Worm (Caenorhabditis elegans): Measurements from ENCODE around the gene K09E2.1.
A peak's percentile ranks its signal among the peaks of the same experiment; 100 is the strongest.

Gene K09E2.1

DNA sequence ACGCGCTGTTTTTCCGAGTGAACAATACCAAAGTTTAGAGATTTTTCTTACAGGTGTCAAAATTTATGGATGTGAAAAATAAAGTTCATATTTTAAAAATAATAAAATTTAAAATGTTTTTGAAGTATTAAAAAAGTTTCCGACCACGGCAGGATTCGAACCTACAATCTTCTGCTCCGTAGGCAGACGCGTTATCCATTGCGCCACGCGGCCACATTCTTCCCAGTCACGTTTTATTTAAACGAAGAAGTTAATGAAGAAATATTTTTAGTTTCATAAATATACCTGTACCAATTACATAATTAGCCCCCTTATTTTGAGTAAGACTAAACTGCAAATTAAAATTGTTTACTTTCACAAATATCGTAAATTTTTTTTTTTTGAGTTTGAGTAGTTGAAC is 41.0 kb upstream of the K09E2.1 start (continued):
- TF ChIP-seq ceh-44 (GFP tag; IDR thresholded peaks at IDR 0.05) (peak; percentile 65), dpl-1 (GFP tag; optimal IDR thresholded peaks at IDR 0.05) (no peak), lin-13 (GFP tag; optimal IDR thresholded peaks at IDR 0.05) (no peak)

DNA sequence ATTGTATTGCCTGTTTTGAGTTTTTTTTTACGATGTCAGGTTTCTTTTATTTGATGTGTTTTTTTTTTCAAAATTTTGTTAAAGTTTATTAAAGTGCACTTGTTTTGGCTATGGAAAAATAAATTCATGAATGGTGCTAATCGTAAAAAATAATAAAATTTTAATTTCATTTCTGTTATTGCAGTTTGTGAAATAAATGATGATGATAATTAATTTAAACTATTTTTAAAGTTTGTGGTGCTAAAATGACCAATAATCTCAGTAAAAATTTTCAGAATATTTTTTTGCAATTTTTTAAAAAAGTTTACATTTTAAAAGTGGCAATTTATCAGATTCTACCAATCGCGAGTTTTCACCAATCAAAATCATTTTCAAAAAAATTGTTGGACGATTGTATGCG is 37.9 kb upstream of the K09E2.1 start, which contains the start of gene stg-2:
Gene stg-2 (minus strand): TSS at position 101 of the 400 bp plus-strand sequence.
- no peak for TF ChIP-seq ztf-11 (tag; optimal IDR thresholded peaks at IDR 0.05)
- TF ChIP-seq nhr-28 (tag; optimal IDR thresholded peaks at IDR 0.05): no peak
- no peak for TF ChIP-seq dmd-6 (GFP tag; IDR thresholded peaks at IDR 0.05)
- no peak for TF ChIP-seq lin-38 (GFP tag; IDR thresholded peaks at IDR 0.05)
- TF ChIP-seq unc-62 (GFP tag; optimal IDR thresholded peaks at IDR 0.05 in 1 of 2): no peak
- no peak for TF ChIP-seq unc-62 (tag; optimal IDR thresholded peaks at IDR 0.05)
- TF ChIP-seq tag-97 (GFP tag; IDR thresholded peaks at IDR 0.05): no peak

DNA sequence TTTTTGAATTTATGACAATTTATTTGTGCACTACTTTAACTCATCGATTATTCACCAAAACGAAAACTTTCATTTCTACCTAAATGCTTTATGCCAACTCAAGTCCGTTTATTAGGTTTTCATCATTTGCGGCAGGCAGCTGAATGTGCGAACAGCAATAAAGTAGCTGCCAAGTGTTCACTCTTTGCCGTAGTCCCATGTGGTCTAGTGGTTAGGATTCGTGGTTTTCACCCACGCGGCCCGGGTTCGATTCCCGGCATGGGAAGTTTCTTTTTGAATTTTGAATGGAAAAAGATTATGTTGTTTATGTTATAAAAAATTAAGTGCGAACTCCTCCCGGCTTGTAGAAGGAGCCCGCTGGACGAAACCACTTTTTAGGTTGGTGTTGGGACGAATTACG is 35.4 kb upstream of the K09E2.1 start:
- TF ChIP-seq mes-2 (tag; optimal IDR thresholded peaks at IDR 0.05; ENCODE audit: poor library complexity, severe bottlenecking) (peak; percentile 72), F49E8.2 (tag; optimal IDR thresholded peaks at IDR 0.05; ENCODE audit: borderline replicate concordance) (peak; percentile 50), madf-9 (GFP tag; conservative IDR thresholded peaks at IDR 0.05) (peak; percentile 77), lin-13 (GFP tag; optimal IDR thresholded peaks at IDR 0.05) (peak; percentile 39), arid-1 (GFP tag; conservative IDR thresholded peaks at IDR 0.05) (peak; percentile 89), zfp-2 (tag; optimal IDR thresholded peaks at IDR 0.05) (no peak), lir-3 (tag; optimal IDR thresholded peaks at IDR 0.05) (peak; percentile 31), ctbp-1 (GFP tag; IDR thresholded peaks at IDR 0.05) (peak; percentile 87), nhr-6 (tag; optimal IDR thresholded peaks at IDR 0.05) (no peak), pqm-1 (tag; optimal IDR thresholded peaks at IDR 0.05) (no peak), ztf-11 (tag; optimal IDR thresholded peaks at IDR 0.05) (no peak), ceh-32 (tag; optimal IDR thresholded peaks at IDR 0.05; ENCODE audit: poor library complexity) (no peak), egl-27 (tag; optimal IDR thresholded peaks at IDR 0.05) (no peak), ceh-28 (tag; optimal IDR thresholded peaks at IDR 0.05) (no peak), tra-1 (GFP tag; IDR thresholded peaks at IDR 0.05) (peak; percentile 71), F44E2.7 (GFP tag; IDR thresholded peaks at IDR 0.05) (peak; percentile 90), skn-1 (tag; optimal IDR thresholded peaks at IDR 0.05) (no peak), T20F7.1 (GFP tag; optimal IDR thresholded peaks at IDR 0.05) (peak; percentile 9), T26A8.4 (GFP tag; IDR thresholded peaks at IDR 0.05) (no peak; the same call in none of the 2 replicates), mxl-3 (GFP tag; optimal IDR thresholded peaks at IDR 0.05) (no peak), sdz-12 (GFP tag; optimal IDR thresholded peaks at IDR 0.05) (no peak), hif-1 (tag; optimal IDR thresholded peaks at IDR 0.05) (peak in 1 of 2 experiments; percentile 30), tag-97 (GFP tag; IDR thresholded peaks at IDR 0.05) (no peak), Y105C5A.15 (GFP tag; IDR thresholded peaks at IDR 0.05) (peak; percentile 90), nhr-77 (tag; optimal IDR thresholded peaks at IDR 0.05) (no peak), mdt-29 (GFP tag; IDR thresholded peaks at IDR 0.05) (no peak), F37D6.2 (tag; optimal IDR thresholded peaks at IDR 0.05) (peak; percentile 27), zfp-3 (GFP tag; conservative IDR thresholded peaks at IDR 0.05) (peak; percentile 41; the same call in 1 of the 2 replicates), ces-1 (GFP tag; optimal IDR thresholded peaks at IDR 0.05) (no peak), lin-38 (GFP tag; IDR thresholded peaks at IDR 0.05) (peak; percentile 78), lin-39 (tag; optimal IDR thresholded peaks at IDR 0.05) (no peak), ama-1 (optimal IDR thresholded peaks at IDR 0.05) (no peak), hlh-11 (tag; optimal IDR thresholded peaks at IDR 0.05) (no peak), nhr-41 (GFP tag; IDR thresholded peaks at IDR 0.05) (peak; percentile 51; the same call in 1 of the 2 replicates), nhr-76 (tag; optimal IDR thresholded peaks at IDR 0.05) (no peak), Y48G9A.11 (GFP tag; IDR thresholded peaks at IDR 0.05) (peak; percentile 61; the same call in 1 of the 2 replicates), ceh-44 (GFP tag; IDR thresholded peaks at IDR 0.05) (peak; percentile 88), egl-43 (GFP tag; IDR thresholded peaks at IDR 0.05) (peak; percentile 96), hmg-1.1 (GFP tag; IDR thresholded peaks at IDR 0.05) (peak; percentile 83), unc-130 (GFP tag; optimal IDR thresholded peaks at IDR 0.05) (peak; percentile 38), fos-1 (tag; optimal IDR thresholded peaks at IDR 0.05) (no peak), unc-62 (GFP tag; optimal IDR thresholded peaks at IDR 0.05 in 1 of 2) (peak in 1 of 2 experiments; percentile 97), unc-62 (tag; optimal IDR thresholded peaks at IDR 0.05) (no peak), saeg-2 (GFP tag; IDR thresholded peaks at IDR 0.05) (peak; percentile 57; the same call in 1 of the 2 replicates)
